Fruit fly (Drosophila melanogaster): Measurements from ENCODE around the gene Srp68.

Srp68 gene

DNA sequence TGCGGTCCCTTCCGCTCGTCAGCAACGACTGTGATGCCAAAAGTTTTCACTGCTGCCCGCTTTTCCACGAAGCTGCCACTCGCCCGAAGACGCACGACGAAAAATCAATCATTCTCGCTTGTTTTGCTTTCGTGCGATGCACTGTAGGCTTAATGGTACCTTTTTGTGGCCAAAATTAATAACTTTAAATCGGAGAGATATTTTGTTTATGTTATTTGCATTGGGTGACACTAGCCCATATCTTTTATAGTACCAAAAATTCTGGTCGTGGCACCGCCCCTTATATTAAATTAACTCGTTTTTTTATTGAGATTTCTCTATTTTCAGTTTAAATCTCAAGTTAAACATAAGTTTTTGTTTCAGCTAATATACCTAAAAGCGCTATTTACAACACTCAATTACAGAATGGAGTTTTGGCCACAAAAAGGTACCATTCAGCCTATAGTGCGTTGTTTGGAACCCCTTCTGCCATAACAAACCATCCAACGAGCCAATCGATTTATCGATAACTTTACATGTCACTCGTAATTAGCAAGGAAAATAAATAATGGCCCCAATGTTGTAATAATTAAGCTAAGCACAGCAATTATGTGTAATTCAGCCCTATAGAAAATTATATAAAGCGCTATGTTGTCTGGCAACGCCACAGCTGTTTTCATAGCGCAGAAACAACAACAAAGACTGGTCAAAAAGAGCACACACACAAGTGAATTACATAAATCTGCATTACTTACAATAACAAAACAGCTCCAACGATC lies 21.5 kb upstream of the Srp68 start (continued):
- TF ChIP-seq Trl (optimal IDR thresholded peaks at IDR 0.05) (no peak), Trl (GFP tag; optimal IDR thresholded peaks at IDR 0.05) (peak; percentile 22), row (GFP tag; IDR thresholded peaks at IDR 0.05) (peak; percentile 93), ci (GFP tag; IDR thresholded peaks at IDR 0.05) (peak; percentile 82), bbx (GFP tag; IDR thresholded peaks at IDR 0.05; ENCODE audit: partially characterized antibody) (peak; percentile 12), tup (GFP tag; optimal IDR thresholded peaks at IDR 0.05) (peak; percentile 4), CG5180 (GFP tag; optimal IDR thresholded peaks at IDR 0.05) (peak; percentile 59), CG17568 (GFP tag; optimal IDR thresholded peaks at IDR 0.05) (peak; percentile 5), CG12155 (GFP tag; optimal IDR thresholded peaks at IDR 0.05) (peak; percentile 87), Side (GFP tag; optimal IDR thresholded peaks at IDR 0.05) (peak; percentile 16), pum (GFP tag; optimal IDR thresholded peaks at IDR 0.05) (peak; percentile 57), otp (GFP tag; IDR thresholded peaks at IDR 0.05) (0 out of 3 replicates have a peak, but pooled peaks have one; percentile 45), Dek (tag; optimal IDR thresholded peaks at IDR 0.05) (peak; percentile 74)

DNA sequence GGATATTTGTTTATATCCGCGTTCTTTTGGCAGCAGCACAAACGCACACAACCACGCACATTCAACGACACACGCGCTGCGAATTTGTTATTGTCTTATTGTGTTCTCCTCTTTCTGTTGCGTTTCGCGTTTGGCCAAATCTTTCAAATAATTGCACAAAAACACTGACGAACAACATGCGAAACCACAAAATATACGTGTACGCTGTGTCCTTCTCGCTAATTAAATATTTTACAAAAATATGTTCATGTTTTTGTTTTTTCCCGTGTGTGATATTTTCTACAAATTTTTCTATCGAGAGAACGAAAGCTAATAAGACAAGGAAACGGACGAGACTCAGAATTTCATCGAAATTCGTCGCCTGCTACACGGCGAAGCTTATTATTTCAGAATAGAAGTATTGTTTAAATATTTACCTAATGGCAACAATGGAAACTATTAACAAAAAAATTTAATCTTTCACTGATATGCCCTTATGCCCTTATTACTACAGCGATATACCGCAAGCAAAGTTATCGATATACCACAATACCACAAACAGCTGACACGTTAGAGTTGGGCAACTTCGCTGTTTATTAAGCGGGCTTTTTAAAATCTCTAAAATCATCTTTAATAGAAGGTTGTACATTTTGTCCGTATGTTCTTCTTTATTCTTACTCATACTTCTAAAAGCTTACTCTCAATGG lies 20.7 kb upstream of the Srp68 start, which contains the start of the genes CG43783 and orb2:
Gene CG43783 (minus strand): TSS at position 311 of the 686 bp plus-strand sequence.
Gene orb2 (minus strand): TSS at position 502 of the 686 bp plus-strand sequence.
- TF ChIP-seq Jarid2 (GFP tag; optimal IDR thresholded peaks at IDR 0.05) (no peak), mirr (GFP tag; optimal IDR thresholded peaks at IDR 0.05) (no peak), knrl (GFP tag; IDR thresholded peaks at IDR 0.05; ENCODE audit: partially characterized antibody) (peak; percentile 23; the same call in 2 of the 3 replicates), CG4617 (GFP tag; optimal IDR thresholded peaks at IDR 0.05; ENCODE audit: borderline replicate concordance) (peak; percentile 32), CG34224 (GFP tag; IDR thresholded peaks at IDR 0.05; ENCODE audit: partially characterized antibody) (peak; percentile 77), CG13287 (GFP tag; IDR thresholded peaks at IDR 0.05; ENCODE audit: partially characterized antibody) (peak; percentile 69), nmo (GFP tag; optimal IDR thresholded peaks at IDR 0.05) (no peak), sens (GFP tag) (peak; percentile 62), Rx (GFP tag; IDR thresholded peaks at IDR 0.05) (no peak), gfzf (GFP tag; optimal IDR thresholded peaks at IDR 0.05) (peak; percentile 13), CG7963 (GFP tag; IDR thresholded peaks at IDR 0.05; ENCODE audit: partially characterized antibody) (0 out of 3 replicates have a peak, but pooled peaks have one; percentile 56), pzg (GFP tag; optimal IDR thresholded peaks at IDR 0.05) (peak; percentile 53), CG31441 (GFP tag; IDR thresholded peaks at IDR 0.05) (no peak), E2f2 (GFP tag; IDR thresholded peaks at IDR 0.05) (peak; percentile 89), Tbp (GFP tag; optimal IDR thresholded peaks at IDR 0.05) (no peak), CG8765 (GFP tag; IDR thresholded peaks at IDR 0.05) (no peak), hb (GFP tag; IDR thresholded peaks at IDR 0.05; ENCODE audit: partially characterized antibody) (peak; percentile 71; the same call in 2 of the 3 replicates), trem (tag; optimal IDR thresholded peaks at IDR 0.05) (peak; percentile 40), Doc3 (GFP tag; IDR thresholded peaks at IDR 0.05; ENCODE audit: partially characterized antibody) (peak; percentile 33; the same call in 1 of the 3 replicates), Opbp (GFP tag; IDR thresholded peaks at IDR 0.05; ENCODE audit: partially characterized antibody) (peak; percentile 70; the same call in 2 of the 3 replicates), sna (GFP tag; IDR thresholded peaks at IDR 0.05; ENCODE audit: partially characterized antibody) (peak; percentile 71; the same call in 1 of the 2 replicates), Scr (GFP tag; IDR thresholded peaks at IDR 0.05; ENCODE audit: partially characterized antibody) (peak; percentile 60), hbn (GFP tag; IDR thresholded peaks at IDR 0.05; ENCODE audit: partially characterized antibody) (peak; percentile 57), bbx (GFP tag; IDR thresholded peaks at IDR 0.05; ENCODE audit: partially characterized antibody) (peak; percentile 63; the same call in 1 of the 2 replicates), CG3847 (GFP tag; IDR thresholded peaks at IDR 0.05) (no peak), Sry-δ (GFP tag; optimal IDR thresholded peaks at IDR 0.05) (peak; percentile 71), wek (GFP tag; optimal IDR thresholded peaks at IDR 0.05) (peak; percentile 63), HLH4C (GFP tag; IDR thresholded peaks at IDR 0.05; ENCODE audit: partially characterized antibody) (peak; percentile 77), CG2116 (GFP tag; optimal IDR thresholded peaks at IDR 0.05) (peak; percentile 72), stwl (tag; optimal IDR thresholded peaks at IDR 0.05) (peak; percentile 55), unc-4 (GFP tag; IDR thresholded peaks at IDR 0.05; ENCODE audit: partially characterized antibody) (peak; percentile 64), Bgb (GFP tag; IDR thresholded peaks at IDR 0.05; ENCODE audit: partially characterized antibody) (peak; percentile 65), gem (tag; optimal IDR thresholded peaks at IDR 0.05) (no peak)
